Fruit fly (Drosophila melanogaster) whole organism, pupa: ENCODE data around the gene DIP-alpha.

Experiments used
- CG10348 ChIP-seq: fragments of 200-800 bp; sonication (Bioruptor generic); IDR thresholded peaks from 2 replicates; pipeline ENCODE4 v1.3.6; 2022; ENCODE audit warnings: missing biosample characterization, missing genetic modification characterization
- CG15710 ChIP-seq: fragments of 200-800 bp; sonication (Bioruptor generic); optimal IDR thresholded peaks from 2 replicates; lab custom pipeline; 2018; ENCODE audit warnings: missing biosample characterization, mild to moderate bottlenecking, missing genetic modification characterization, moderate library complexity
- CG17806 ChIP-seq: fragments of 200-800 bp; sonication (Bioruptor generic); optimal IDR thresholded peaks from 2 replicates; lab custom pipeline; 2018; ENCODE audit warnings: missing biosample characterization, mild to moderate bottlenecking, missing genetic modification characterization, moderate library complexity
- CG32121 ChIP-seq: fragments of 200-800 bp; sonication (Bioruptor generic); IDR thresholded peaks from 2 replicates; pipeline ENCODE4 v1.3.6; 2022; ENCODE audit warnings: missing biosample characterization, missing genetic modification characterization
- CG34367 ChIP-seq: fragments of 200-800 bp; sonication (Bioruptor generic); optimal IDR thresholded peaks from 2 replicates; lab custom pipeline; 2018; ENCODE audit warnings: missing biosample characterization, mild to moderate bottlenecking, missing genetic modification characterization
- CG4496 ChIP-seq: fragments of 200-800 bp; sonication (Bioruptor generic); IDR thresholded peaks from 3 replicates; pipeline ENCODE4 v1.3.6; 2022; ENCODE audit warnings: missing biosample characterization, missing genetic modification characterization
- CG8159 ChIP-seq: fragments of 200-800 bp; sonication (Bioruptor generic); optimal IDR thresholded peaks from 3 replicates; lab custom pipeline; 2018; ENCODE audit warnings: missing biosample characterization, mild to moderate bottlenecking, missing genetic modification characterization, moderate library complexity
- CG9948 ChIP-seq: fragments of 200-800 bp; sonication (Bioruptor generic); optimal IDR thresholded peaks from 2 replicates; lab custom pipeline; 2018; ENCODE audit warnings: missing biosample characterization, mild to moderate bottlenecking, missing genetic modification characterization, moderate library complexity
- D1 ChIP-seq: fragments of 200-800 bp; sonication (Bioruptor generic); optimal IDR thresholded peaks from 2 replicates; lab custom pipeline; 2018; ENCODE audit warnings: missing biosample characterization, mild to moderate bottlenecking, missing genetic modification characterization, moderate library complexity
- EcR ChIP-seq: fragments of 200-800 bp; sonication (Bioruptor generic); optimal IDR thresholded peaks from 3 replicates; lab custom pipeline; 2019; ENCODE audit warnings: missing biosample characterization, missing genetic modification characterization, mild to moderate bottlenecking, moderate library complexity, missing genetic modification reagents
- Pif1A ChIP-seq: fragments of 200-800 bp; sonication (Bioruptor generic); optimal IDR thresholded peaks from 3 replicates; lab custom pipeline; 2016; ENCODE audit warnings: missing biosample characterization, missing genetic modification characterization
- Pif1B ChIP-seq: fragments of 200-800 bp; sonication (Bioruptor generic); optimal IDR thresholded peaks from 3 replicates; lab custom pipeline; 2016; ENCODE audit warnings: missing biosample characterization, missing genetic modification characterization
- gl ChIP-seq: fragments of 200-800 bp; sonication (Bioruptor generic); optimal IDR thresholded peaks from 2 replicates; lab custom pipeline; 2018; ENCODE audit warnings: missing biosample characterization, mild to moderate bottlenecking, missing genetic modification characterization
- rn ChIP-seq: fragments of 200-800 bp; sonication (Bioruptor generic); IDR thresholded peaks from 2 replicates; pipeline ENCODE4 v1.3.6; 2022; ENCODE audit warnings: missing biosample characterization, missing genetic modification characterization

dm6 chrX:3514016-3514415 lies 57.4 kb downstream of the DIP-alpha start, which contains the start of gene CG13021:
- TF ChIP-seq gl (tag; lab: Kevin White, UChicago): no peak
- TF ChIP-seq EcR (GFP tag; lab: Kevin White, UChicago): no peak
- TF ChIP-seq CG4496 (GFP tag; lab: Robert Waterston, UW): no peak
- no peak for TF ChIP-seq CG32121 (GFP tag; lab: Robert Waterston, UW)
- TF ChIP-seq Pif1B: no peak
- TF ChIP-seq D1 (tag; lab: Kevin White, UChicago): no peak
- no peak for TF ChIP-seq CG8159 (tag; lab: Kevin White, UChicago)
- TF ChIP-seq CG34367: no peak
- no peak for TF ChIP-seq CG17806
- no peak for TF ChIP-seq CG15710 (tag; lab: Kevin White, UChicago)
- TF ChIP-seq Pif1A (GFP tag; lab: Kevin White, UChicago): no peak
- no peak for TF ChIP-seq CG10348
- no peak for TF ChIP-seq rn
- TF ChIP-seq CG9948: no peak
